Worm (Caenorhabditis elegans): Measurements from ENCODE around the gene F08C6.5.

The F08C6.5 gene

ce11 chrX:7575939-7576338 lies 16.7 kb downstream of the F08C6.5 start (continued):
- TF ChIP-seq egl-43 (GFP tag; IDR thresholded peaks at IDR 0.05) (no peak), lin-1 (GFP tag; IDR thresholded peaks at IDR 0.05) (peak; percentile 38; the same call in 1 of the 2 replicates), ceh-44 (GFP tag; IDR thresholded peaks at IDR 0.05) (no peak), daf-8 (GFP tag; IDR thresholded peaks at IDR 0.05) (no peak), spr-1 (tag; optimal IDR thresholded peaks at IDR 0.05) (no peak), vab-7 (GFP tag; IDR thresholded peaks at IDR 0.05) (no peak), T20F7.1 (GFP tag; optimal IDR thresholded peaks at IDR 0.05) (no peak), Y5F2A.4 (GFP tag; optimal IDR thresholded peaks at IDR 0.05) (no peak), zag-1 (tag; optimal IDR thresholded peaks at IDR 0.05) (no peak), lin-29 (GFP tag; IDR thresholded peaks at IDR 0.05) (no peak), ama-1 (optimal IDR thresholded peaks at IDR 0.05) (no peak), zfp-2 (tag; optimal IDR thresholded peaks at IDR 0.05) (no peak), nhr-28 (tag; optimal IDR thresholded peaks at IDR 0.05) (peak; percentile 98), F10B5.3 (tag; optimal IDR thresholded peaks at IDR 0.05) (no peak), cey-2 (tag; optimal IDR thresholded peaks at IDR 0.05; ENCODE audit: borderline replicate concordance, insufficient read depth) (no peak), ZK546.5 (tag; optimal IDR thresholded peaks at IDR 0.05) (no peak), ZK337.2 (GFP tag; IDR thresholded peaks at IDR 0.05) (no peak), mxl-2 (GFP tag; conservative IDR thresholded peaks at IDR 0.05) (no peak), zip-2 (tag; optimal IDR thresholded peaks at IDR 0.05) (no peak), hmg-1.1 (GFP tag; IDR thresholded peaks at IDR 0.05) (no peak), lin-13 (GFP tag; optimal IDR thresholded peaks at IDR 0.05) (no peak), ceh-32 (tag; optimal IDR thresholded peaks at IDR 0.05; ENCODE audit: poor library complexity) (no peak), fos-1 (tag; optimal IDR thresholded peaks at IDR 0.05) (no peak), madf-5 (GFP tag; IDR thresholded peaks at IDR 0.05) (no peak), F44E2.7 (GFP tag; IDR thresholded peaks at IDR 0.05) (no peak), aha-1 (tag) (no peak), lin-39 (tag; optimal IDR thresholded peaks at IDR 0.05) (no peak), mdt-29 (GFP tag; IDR thresholded peaks at IDR 0.05) (no peak), set-16 (GFP tag; IDR thresholded peaks at IDR 0.05) (no peak), dmd-6 (GFP tag; IDR thresholded peaks at IDR 0.05) (peak; percentile 86), ztf-11 (tag; optimal IDR thresholded peaks at IDR 0.05) (no peak), arid-1 (GFP tag; conservative IDR thresholded peaks at IDR 0.05) (no peak), gei-8 (GFP tag; optimal IDR thresholded peaks at IDR 0.05) (no peak), F26F4.8 (GFP tag; conservative IDR thresholded peaks at IDR 0.05) (no peak), fkh-10 (GFP tag; optimal IDR thresholded peaks at IDR 0.05) (no peak), ceh-20 (GFP tag; IDR thresholded peaks at IDR 0.05) (no peak), nhr-41 (GFP tag; IDR thresholded peaks at IDR 0.05) (0 out of 2 replicates have a peak, but pooled peaks have one; percentile 56), nhr-237 (tag; optimal IDR thresholded peaks at IDR 0.05) (no peak), mes-2 (tag; optimal IDR thresholded peaks at IDR 0.05; ENCODE audit: poor library complexity, severe bottlenecking) (no peak), ztf-7 (tag; optimal IDR thresholded peaks at IDR 0.05) (no peak), Y48G9A.11 (GFP tag; IDR thresholded peaks at IDR 0.05) (no peak), ctbp-1 (GFP tag; IDR thresholded peaks at IDR 0.05) (no peak), F37D6.2 (tag; optimal IDR thresholded peaks at IDR 0.05) (no peak), nhr-25 (tag; optimal IDR thresholded peaks at IDR 0.05; ENCODE audit: borderline replicate concordance, insufficient read depth) (no peak), R02D3.7 (tag; optimal IDR thresholded peaks at IDR 0.05) (no peak), unc-130 (GFP tag; optimal IDR thresholded peaks at IDR 0.05) (no peak), saeg-2 (GFP tag; IDR thresholded peaks at IDR 0.05) (no peak), ceh-82 (tag; optimal IDR thresholded peaks at IDR 0.05) (no peak), Y75B8A.6 (GFP tag; IDR thresholded peaks at IDR 0.05) (no peak), lin-38 (GFP tag; IDR thresholded peaks at IDR 0.05) (no peak), nhr-76 (tag; optimal IDR thresholded peaks at IDR 0.05) (no peak), lim-7 (GFP tag; IDR thresholded peaks at IDR 0.05) (no peak), daf-19 (GFP tag; conservative IDR thresholded peaks at IDR 0.05) (no peak)
